Fruit fly (Drosophila melanogaster): ENCODE results near the gene Arp1.

DNA sequence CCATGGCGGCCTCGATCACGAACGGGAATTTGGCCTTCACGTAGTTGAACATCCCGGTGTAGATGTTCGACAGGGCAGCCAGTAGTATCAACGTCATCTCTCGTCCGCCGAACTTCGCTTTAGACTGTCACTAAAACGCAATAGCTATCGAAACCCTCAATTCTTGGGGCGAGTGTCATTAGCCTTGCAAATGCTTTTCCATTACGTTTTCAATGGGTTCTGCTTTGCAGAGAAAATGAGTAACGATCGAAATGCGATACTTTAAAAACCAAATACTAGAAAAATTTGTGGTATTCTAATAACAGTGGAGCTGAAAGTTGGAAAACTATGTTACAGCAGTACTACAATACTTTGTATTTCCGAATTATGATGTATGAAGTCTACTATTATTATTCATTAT, 15.4 kb upstream of the Arp1 start, which contains the start of gene CG43630:
- TF ChIP-seq psq (optimal IDR thresholded peaks at IDR 0.05) (no peak), Sin3A (optimal IDR thresholded peaks at IDR 0.05) (no peak), Myc (optimal IDR thresholded peaks at IDR 0.05) (no peak), h (optimal IDR thresholded peaks at IDR 0.05) (no peak)
